Fruit fly (Drosophila melanogaster) whole organism: ENCODE measurements around the gene CG33253.

ENCODE experiments used
- CG8478 ChIP-seq: fragments of >200 bp; optimal IDR thresholded peaks from 2 replicates; lab custom pipeline; 2018; ENCODE audit warnings: inconsistent platforms
- psq ChIP-seq: fragments of >200 bp; optimal IDR thresholded peaks from 2 replicates; lab custom pipeline; 2017

DNA sequence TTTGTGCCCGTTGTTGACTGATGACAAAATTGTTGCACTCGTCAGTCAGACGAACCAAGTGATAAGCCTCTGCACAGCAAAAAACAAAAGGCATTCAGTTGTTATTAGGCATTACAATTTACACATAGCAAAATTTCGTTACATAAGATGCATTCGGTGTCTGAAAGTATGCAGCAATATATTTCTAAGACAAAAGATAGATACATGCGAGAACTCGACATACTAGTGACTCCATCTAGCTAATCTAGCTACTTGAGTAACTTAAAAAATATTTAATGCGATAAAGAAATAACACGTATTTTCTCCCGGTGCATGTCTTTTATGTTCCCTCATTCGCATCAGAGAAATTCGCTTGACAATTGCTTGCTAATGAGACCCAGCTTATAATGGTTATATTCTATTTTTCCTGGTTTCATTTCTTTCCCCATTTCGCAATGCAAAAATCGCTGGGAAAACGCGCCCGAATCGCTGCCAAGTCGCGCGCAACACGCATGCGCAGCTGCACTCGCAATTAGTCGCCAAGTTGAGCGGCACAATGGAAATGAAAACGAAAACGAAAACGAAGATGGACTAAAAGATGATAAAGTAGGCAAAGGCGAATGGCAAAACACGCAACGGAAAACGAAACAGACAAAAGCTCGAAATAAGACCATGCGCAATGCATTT is 20.8 kb upstream of the CG33253 start:
- TF ChIP-seq psq = no peak
- TF ChIP-seq CG8478 (lab: Kevin White, UChicago) = no peak
